Fruit fly (Drosophila melanogaster) whole organism, embryonic: ENCODE measurements around the gene slif.

ENCODE experiments used
- BtbVII ChIP-seq: fragments of 200-800 bp; sonication (Bioruptor generic); optimal IDR thresholded peaks from 3 replicates; lab custom pipeline; 2017; ENCODE audit warnings: missing biosample characterization, mild to moderate bottlenecking, missing genetic modification characterization
- CG3163 ChIP-seq: fragments of 200-800 bp; sonication (Bioruptor generic); optimal IDR thresholded peaks from 3 replicates; lab custom pipeline; 2016; ENCODE audit warnings: missing biosample characterization, missing genetic modification characterization
- CG33213 ChIP-seq: fragments of 200-800 bp; sonication (Bioruptor generic); optimal IDR thresholded peaks from 3 replicates; lab custom pipeline; 2016; ENCODE audit warnings: missing biosample characterization, missing genetic modification characterization
- CG7357 ChIP-seq: fragments of 200-800 bp; sonication (Bioruptor generic); IDR thresholded peaks from 3 replicates; pipeline ENCODE4 v1.3.6; 2022; ENCODE audit warnings: missing biosample characterization, missing genetic modification characterization
- CG9215 ChIP-seq: fragments of 200-800 bp; sonication (Bioruptor generic); IDR thresholded peaks from 2 replicates; pipeline ENCODE4 v1.3.6; 2022; ENCODE audit warnings: missing biosample characterization, missing genetic modification characterization
- Ssrp ChIP-seq: fragments of 200-800 bp; sonication (Bioruptor generic); optimal IDR thresholded peaks from 2 replicates; lab custom pipeline; 2018; ENCODE audit warnings: missing biosample characterization, mild to moderate bottlenecking, missing genetic modification characterization, moderate library complexity
- ewg ChIP-seq: fragments of 200-800 bp; sonication (Bioruptor generic); optimal IDR thresholded peaks from 3 replicates; lab custom pipeline; 2017; ENCODE audit warnings: mild to moderate bottlenecking, missing biosample characterization, missing genetic modification reagents, missing genetic modification characterization
- gsb-n ChIP-seq: fragments of 200-800 bp; sonication (Bioruptor generic); optimal IDR thresholded peaks from 3 replicates; lab custom pipeline; 2018; ENCODE audit warnings: missing biosample characterization, mild to moderate bottlenecking, missing genetic modification characterization
- lola ChIP-seq, 3 experiments: fragments of >200 bp in 2 of 3; fragments of 200-800 bp in 1 of 3; sonication (Bioruptor generic) in 1 of 3; optimal IDR thresholded peaks; 2 replicates each; lab custom pipeline; 2017 to 2019; ENCODE audit warnings: missing biosample characterization in 3 of 3, missing genetic modification characterization in 3 of 3, mild to moderate bottlenecking in 1 of 3, moderate library complexity in 1 of 3
- pnt ChIP-seq: fragments of 200-800 bp; sonication (Bioruptor generic); optimal IDR thresholded peaks from 3 replicates; lab custom pipeline; 2016; ENCODE audit warnings: missing biosample characterization, missing genetic modification characterization

DNA sequence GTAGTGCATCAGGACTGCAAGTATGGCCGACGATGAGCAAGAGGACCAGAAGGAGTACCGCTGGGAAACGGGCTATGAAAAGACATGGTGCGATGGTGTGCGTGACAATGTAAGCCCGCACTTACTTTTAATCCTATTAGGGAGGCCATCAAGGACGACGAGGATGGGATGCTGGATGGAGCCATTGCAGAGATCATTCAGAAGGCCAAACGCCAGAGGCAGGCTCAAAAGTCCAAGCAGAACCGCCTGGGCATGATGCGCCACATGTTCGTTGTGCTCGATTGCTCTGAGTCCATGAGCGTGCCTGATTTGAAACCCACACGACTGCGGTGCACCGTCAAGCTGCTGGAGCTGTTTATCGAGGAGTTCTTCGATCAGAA lies 1.5 kb upstream of the slif start:
- TF ChIP-seq CG33213 (GFP tag; lab: Kevin White, UChicago) (no peak), CG3163 (no peak), CG9215 (GFP tag; lab: Robert Waterston, UW) (no peak), BtbVII (GFP tag; lab: Kevin White, UChicago) (no peak), Ssrp (tag; lab: Kevin White, UChicago) (no peak), ewg (GFP tag; lab: Kevin White, UChicago) (no peak), gsb-n (tag; lab: Kevin White, UChicago) (no peak), lola (GFP tag; optimal IDR thresholded peaks at IDR 0.05; lab: Kevin White, UChicago) (no peak), pnt (GFP tag; lab: Kevin White, UChicago) (no peak), CG7357 (GFP tag; lab: Robert Waterston, UW) (no peak)
